Fruit fly (Drosophila melanogaster): ENCODE data around the gene CG32201.

DNA sequence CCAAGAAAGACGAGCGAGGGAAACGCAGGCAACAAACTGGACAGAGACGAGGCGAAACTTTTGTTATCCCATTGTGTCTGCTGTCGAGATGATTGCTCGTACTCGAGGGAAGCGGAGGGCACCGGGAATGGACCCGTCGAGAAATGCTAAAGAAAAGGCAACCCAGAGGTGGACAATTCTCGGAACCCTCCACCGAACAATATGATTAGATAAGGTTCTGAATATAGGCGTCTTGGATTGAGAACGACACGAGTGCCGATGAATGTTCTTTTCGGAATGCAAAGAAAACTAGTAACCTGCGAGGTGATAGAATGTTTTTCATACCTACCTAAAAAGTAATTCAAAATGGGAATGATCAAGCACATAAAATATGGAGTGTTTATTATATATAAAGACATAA lies 20.5 kb downstream of the CG32201 start:
- TF ChIP-seq CG7372 (GFP tag; IDR thresholded peaks at IDR 0.05): no peak
- TF ChIP-seq pita (GFP tag; optimal IDR thresholded peaks at IDR 0.05): no peak
- no peak for TF ChIP-seq cg (GFP tag; optimal IDR thresholded peaks at IDR 0.05)
- no peak for TF ChIP-seq CG12071 (GFP tag; optimal IDR thresholded peaks at IDR 0.05)
- TF ChIP-seq Hr78 (GFP tag; optimal IDR thresholded peaks at IDR 0.05): no peak
